Worm (Caenorhabditis elegans) whole organism, L1 larva: ENCODE data around the gene irld-47.

Experiments used
- C04F5.9 ChIP-seq: sonication (generic microtip); optimal IDR thresholded peaks from 2 replicates; lab custom pipeline; 2016; ENCODE audit warnings: missing genetic modification characterization, missing compliant biosample characterization
- F16B12.6 ChIP-seq: fragments of 150-350 bp; optimal IDR thresholded peaks from 2 replicates; lab custom pipeline; 2014; ENCODE audit warnings: missing biosample characterization, missing genetic modification characterization
- Y116A8C.19 ChIP-seq: sonication (generic microtip); optimal IDR thresholded peaks from 2 replicates; lab custom pipeline; 2016; ENCODE audit warnings: missing compliant biosample characterization, missing genetic modification characterization, borderline replicate concordance
- aly-2 ChIP-seq: fragments of 150-350 bp; optimal IDR thresholded peaks from 2 replicates; lab custom pipeline; 2014; ENCODE audit warnings: missing biosample characterization, missing genetic modification characterization
- ama-1 ChIP-seq: fragments of 150-350 bp; optimal IDR thresholded peaks from 2 replicates; lab custom pipeline; 2014
- ceh-82 ChIP-seq, 3 experiments: fragments of 150-350 bp in 1 of 3; sonication (generic microtip) in 2 of 3; optimal IDR thresholded peaks; 2 replicates each; lab custom pipeline; 2014 to 2017; ENCODE audit warnings: missing biosample characterization in 3 of 3, missing genetic modification characterization in 3 of 3
- ceh-88 ChIP-seq: fragments of 200-800 bp; sonication (Bioruptor generic); IDR thresholded peaks from 2 replicates; pipeline ENCODE4 v1.3.6; 2022; ENCODE audit warnings: missing genetic modification characterization, missing compliant biosample characterization
- ceh-90 ChIP-seq: sonication (generic microtip); optimal IDR thresholded peaks from 2 replicates; lab custom pipeline; 2016; ENCODE audit warnings: missing genetic modification characterization, missing compliant biosample characterization
- ces-1 ChIP-seq: fragments of 150-350 bp; optimal IDR thresholded peaks from 2 replicates; lab custom pipeline; 2014; ENCODE audit warnings: missing biosample characterization, missing genetic modification reagents, missing genetic modification characterization
- dpl-1 ChIP-seq, 3 experiments: fragments of 150-350 bp in 2 of 3; sonication (generic microtip) in 1 of 3; optimal IDR thresholded peaks; 2 replicates each; lab custom pipeline; 2014 to 2017; ENCODE audit warnings: missing biosample characterization in 3 of 3, missing genetic modification characterization in 3 of 3, missing genetic modification reagents in 3 of 3
- efl-1 ChIP-seq, 4 experiments: fragments of 150-350 bp; optimal IDR thresholded peaks in 3 of 4; peaks in 1 of 4; 1 replicate in 1 of 4; 2 replicates in 3 of 4; lab custom pipeline; 2014; ENCODE audit warnings: missing biosample characterization in 2 of 4, missing genetic modification characterization in 2 of 4, missing genetic modification reagents in 2 of 4
- efl-3 ChIP-seq: fragments of 200-800 bp; sonication (Bioruptor generic); optimal IDR thresholded peaks from 2 replicates; lab custom pipeline; 2018; ENCODE audit warnings: mild to moderate bottlenecking, missing genetic modification characterization, missing compliant biosample characterization
- egl-27 ChIP-seq, 2 experiments: fragments of 150-350 bp in 1 of 2; sonication (generic microtip); optimal IDR thresholded peaks; 3 replicates each; lab custom pipeline; 2017 to 2018; ENCODE audit warnings: missing biosample characterization in 2 of 2, missing genetic modification characterization in 2 of 2, missing genetic modification reagents in 2 of 2
- elt-2 ChIP-seq: sonication (generic microtip); optimal IDR thresholded peaks from 2 replicates; lab custom pipeline; 2016; ENCODE audit warnings: missing genetic modification characterization, mild to moderate bottlenecking, inconsistent platforms, missing compliant biosample characterization, missing genetic modification reagents
- ets-5 ChIP-seq: fragments of 200-800 bp; sonication (Bioruptor generic); IDR thresholded peaks from 2 replicates; pipeline ENCODE4 v1.3.6; 2022; ENCODE audit warnings: missing genetic modification characterization, missing compliant biosample characterization
- fkh-10 ChIP-seq: sonication (generic microtip); optimal IDR thresholded peaks from 2 replicates; lab custom pipeline; 2017; ENCODE audit warnings: missing biosample characterization, missing genetic modification reagents, missing genetic modification characterization
- fkh-4 ChIP-seq: sonication (generic microtip); optimal IDR thresholded peaks from 2 replicates; lab custom pipeline; 2016; ENCODE audit warnings: missing compliant biosample characterization, missing genetic modification characterization, borderline replicate concordance
- fkh-8 ChIP-seq: sonication (generic microtip); optimal IDR thresholded peaks from 2 replicates; lab custom pipeline; 2016; ENCODE audit warnings: mild to moderate bottlenecking, missing genetic modification characterization, missing compliant biosample characterization
- irx-1 ChIP-seq: sonication (generic microtip); optimal IDR thresholded peaks from 2 replicates; lab custom pipeline; 2016; ENCODE audit warnings: missing genetic modification characterization, missing compliant biosample characterization
- lin-15B ChIP-seq: fragments of 150-350 bp; sonication (generic microtip); optimal IDR thresholded peaks from 3 replicates; lab custom pipeline; 2014; ENCODE audit warnings: missing biosample characterization, missing genetic modification characterization
- lin-35 ChIP-seq, 2 experiments: fragments of 150-350 bp; optimal IDR thresholded peaks; 2 replicates each; lab custom pipeline; 2014; ENCODE audit warnings: missing biosample characterization in 2 of 2, missing genetic modification characterization in 2 of 2, missing genetic modification reagents in 2 of 2
- lir-3 ChIP-seq: sonication (generic microtip); optimal IDR thresholded peaks from 2 replicates; lab custom pipeline; 2016; ENCODE audit warnings: mild to moderate bottlenecking, missing genetic modification characterization, moderate library complexity, missing compliant biosample characterization; ENCODE audit not compliant: poor library complexity
- mab-9 ChIP-seq: fragments of 200-800 bp; sonication (Bioruptor generic); IDR thresholded peaks from 2 replicates; pipeline ENCODE4 v1.3.6; 2022; ENCODE audit warnings: missing genetic modification reagents, missing genetic modification characterization, missing compliant biosample characterization
- mef-2 ChIP-seq: fragments of 150-350 bp; optimal IDR thresholded peaks from 2 replicates; lab custom pipeline; 2014; ENCODE audit warnings: missing biosample characterization, missing genetic modification characterization
- nhr-12 ChIP-seq: sonication (generic microtip); optimal IDR thresholded peaks from 2 replicates; lab custom pipeline; 2017; ENCODE audit warnings: missing biosample characterization, missing genetic modification characterization
- nhr-20 ChIP-seq: sonication (generic microtip); optimal IDR thresholded peaks from 2 replicates; lab custom pipeline; 2016; ENCODE audit warnings: mild to moderate bottlenecking, missing genetic modification characterization, missing compliant biosample characterization
- nhr-237 ChIP-seq: fragments of 150-350 bp; optimal IDR thresholded peaks from 2 replicates; lab custom pipeline; 2014; ENCODE audit warnings: missing biosample characterization, missing genetic modification characterization
- nhr-28 ChIP-seq: fragments of 150-350 bp; optimal IDR thresholded peaks from 2 replicates; lab custom pipeline; 2014; ENCODE audit warnings: missing biosample characterization, missing genetic modification characterization
- nhr-47 ChIP-seq: sonication (generic microtip); optimal IDR thresholded peaks from 2 replicates; lab custom pipeline; 2016; ENCODE audit warnings: mild to moderate bottlenecking, missing genetic modification characterization, moderate library complexity, missing compliant biosample characterization
- nhr-71 ChIP-seq: sonication (generic microtip); optimal IDR thresholded peaks from 2 replicates; lab custom pipeline; 2016; ENCODE audit warnings: mild to moderate bottlenecking, missing genetic modification characterization, moderate library complexity, missing compliant biosample characterization
- nhr-76 ChIP-seq: sonication (generic microtip); optimal IDR thresholded peaks from 2 replicates; lab custom pipeline; 2017; ENCODE audit warnings: missing biosample characterization, missing genetic modification characterization
- nhr-84 ChIP-seq: sonication (generic microtip); optimal IDR thresholded peaks from 2 replicates; lab custom pipeline; 2017; ENCODE audit warnings: missing biosample characterization, missing genetic modification characterization
- nhr-85 ChIP-seq: sonication (generic microtip); peaks from one replicate; lab custom pipeline; 2016; ENCODE audit warnings: missing genetic modification characterization, inconsistent platforms, missing compliant biosample characterization
- pag-3 ChIP-seq: sonication (generic microtip); optimal IDR thresholded peaks from 2 replicates; lab custom pipeline; 2017; ENCODE audit warnings: missing genetic modification characterization, mild to moderate bottlenecking, missing compliant biosample characterization, antibody characterized with exemption, borderline replicate concordance; ENCODE audit not compliant: insufficient read depth
- pax-3 ChIP-seq: fragments of 200-800 bp; sonication (Bioruptor generic); optimal IDR thresholded peaks from 2 replicates; lab custom pipeline; 2018; ENCODE audit warnings: mild to moderate bottlenecking, missing genetic modification characterization, moderate library complexity, missing compliant biosample characterization
- pqm-1 ChIP-seq: sonication (generic microtip); optimal IDR thresholded peaks from 3 replicates; lab custom pipeline; 2017; ENCODE audit warnings: missing biosample characterization, missing genetic modification characterization
- rnt-1 ChIP-seq: sonication (generic microtip); optimal IDR thresholded peaks from 2 replicates; lab custom pipeline; 2016; ENCODE audit warnings: mild to moderate bottlenecking, missing genetic modification characterization, moderate library complexity, missing compliant biosample characterization
- skn-1 ChIP-seq: fragments of 150-350 bp; optimal IDR thresholded peaks from 2 replicates; lab custom pipeline; 2014; ENCODE audit warnings: missing biosample characterization, missing genetic modification characterization
- snu-23 ChIP-seq: sonication (generic microtip); optimal IDR thresholded peaks from 2 replicates; lab custom pipeline; 2016; ENCODE audit warnings: missing genetic modification characterization, missing compliant biosample characterization
- sox-4 ChIP-seq: sonication (generic microtip); optimal IDR thresholded peaks from 2 replicates; lab custom pipeline; 2016; ENCODE audit warnings: missing genetic modification characterization, missing compliant biosample characterization
- sptf-1 ChIP-seq: fragments of 150-350 bp; optimal IDR thresholded peaks from 2 replicates; lab custom pipeline; 2014; ENCODE audit warnings: missing biosample characterization, missing genetic modification characterization
- sup-37 ChIP-seq: fragments of 200-800 bp; sonication (Bioruptor generic); optimal IDR thresholded peaks from 2 replicates; lab custom pipeline; 2018; ENCODE audit warnings: mild to moderate bottlenecking, missing genetic modification characterization, missing compliant biosample characterization
- tbx-2 ChIP-seq: sonication (generic microtip); optimal IDR thresholded peaks from 2 replicates; lab custom pipeline; 2016; ENCODE audit warnings: missing genetic modification characterization, missing compliant biosample characterization
- unc-130 ChIP-seq: fragments of 150-350 bp; optimal IDR thresholded peaks from 2 replicates; lab custom pipeline; 2017; ENCODE audit warnings: missing biosample characterization, missing genetic modification characterization, inconsistent platforms
- unc-30 ChIP-seq: sonication (generic microtip); optimal IDR thresholded peaks from 2 replicates; lab custom pipeline; 2017; ENCODE audit warnings: missing biosample characterization, missing genetic modification characterization
- unc-62 ChIP-seq: fragments of 150-350 bp; optimal IDR thresholded peaks from 2 replicates; lab custom pipeline; 2014; ENCODE audit warnings: missing biosample characterization, missing genetic modification reagents, missing genetic modification characterization
- unc-98 ChIP-seq: fragments of 200-800 bp; sonication (Bioruptor generic); IDR thresholded peaks from 2 replicates; pipeline ENCODE4 v1.3.6; 2022; ENCODE audit warnings: missing genetic modification characterization, missing compliant biosample characterization
- xbp-1 ChIP-seq: sonication (generic microtip); optimal IDR thresholded peaks from 2 replicates; lab custom pipeline; 2016; ENCODE audit warnings: missing genetic modification characterization, missing compliant biosample characterization
- zag-1 ChIP-seq: fragments of 150-350 bp; optimal IDR thresholded peaks from 2 replicates; lab custom pipeline; 2014; ENCODE audit warnings: missing biosample characterization, missing genetic modification characterization
- zip-4 ChIP-seq: fragments of 200-800 bp; sonication (Bioruptor generic); optimal IDR thresholded peaks from 2 replicates; lab custom pipeline; 2018; ENCODE audit warnings: mild to moderate bottlenecking, missing genetic modification characterization, moderate library complexity, missing compliant biosample characterization
- ztf-11 ChIP-seq, 2 experiments: sonication (generic microtip); optimal IDR thresholded peaks; 2 replicates each; lab custom pipeline; 2016 to 2017; ENCODE audit warnings: missing genetic modification characterization in 2 of 2, missing biosample characterization in 1 of 2, missing compliant biosample characterization in 1 of 2
- ztf-4 ChIP-seq: fragments of 150-350 bp; optimal IDR thresholded peaks from 2 replicates; lab custom pipeline; 2014; ENCODE audit warnings: missing biosample characterization, missing genetic modification characterization

irld-47 gene

ce11 chrII:7836613-7837226 is 14.4 kb upstream of the irld-47 start:
- TF ChIP-seq ztf-4 (tag; lab: Kevin White, UChicago) (peak; percentile 55), zip-4 (no peak), nhr-47 (peak; percentile 47), unc-98 (GFP tag; lab: Robert Waterston, UW) (peak; percentile 60), pax-3 (tag; lab: Kevin White, UChicago) (no peak), lir-3 (tag; lab: Kevin White, UChicago) (peak; percentile 49), nhr-85 (tag; lab: Kevin White, UChicago) (peak; percentile 36), aly-2 (no peak), fkh-10 (GFP tag; lab: Kevin White, UChicago) (no peak), elt-2 (tag; lab: Kevin White, UChicago) (no peak), zag-1 (tag; lab: Kevin White, UChicago) (no peak), nhr-12 (tag; lab: Kevin White, UChicago) (no peak), skn-1 (no peak), lin-15B (tag; lab: Kevin White, UChicago) (no peak), ceh-88 (no peak), nhr-71 (tag; lab: Kevin White, UChicago) (peak; percentile 94), rnt-1 (tag; lab: Kevin White, UChicago) (peak; percentile 89), egl-27 (tag; optimal IDR thresholded peaks at IDR 0.05; lab: Kevin White, UChicago) (no peak), Y116A8C.19 (no peak), snu-23 (GFP tag; lab: Kevin White, UChicago) (peak; percentile 63), efl-3 (no peak), unc-130 (tag; lab: Kevin White, UChicago) (peak; percentile 69), ztf-11 (tag; optimal IDR thresholded peaks at IDR 0.05; lab: Kevin White, UChicago) (no peak), efl-1 (optimal IDR thresholded peaks at IDR 0.05; lab: Kevin White, UChicago) (peak in 1 of 2 experiments; percentile 19), efl-1 (GFP tag; optimal IDR thresholded peaks at IDR 0.05 in 1 of 2; lab: Kevin White, UChicago) (no peak), ceh-90 (tag; lab: Kevin White, UChicago) (no peak), sup-37 (GFP tag; lab: Kevin White, UChicago) (peak; percentile 30), nhr-20 (tag; lab: Kevin White, UChicago) (peak; percentile 84), lin-35 (GFP tag; optimal IDR thresholded peaks at IDR 0.05; lab: Kevin White, UChicago) (no peak), sox-4 (tag; lab: Kevin White, UChicago) (no peak), unc-30 (tag; lab: Kevin White, UChicago) (no peak), nhr-237 (no peak), pag-3 (tag; lab: Kevin White, UChicago) (no peak), C04F5.9 (tag; lab: Kevin White, UChicago) (peak; percentile 28), irx-1 (tag; lab: Kevin White, UChicago) (peak; percentile 14), mef-2 (tag; lab: Kevin White, UChicago) (no peak), dpl-1 (GFP tag; optimal IDR thresholded peaks at IDR 0.05; lab: Kevin White, UChicago) (peak in 1 of 3 experiments; percentile 13), nhr-76 (tag; lab: Kevin White, UChicago) (no peak), F16B12.6 (tag; lab: Kevin White, UChicago) (no peak), ces-1 (GFP tag; lab: Kevin White, UChicago) (no peak), pqm-1 (tag; lab: Kevin White, UChicago) (no peak), ama-1 (lab: Kevin White, UChicago) (no peak), xbp-1 (peak; percentile 11), fkh-8 (tag; lab: Kevin White, UChicago) (no peak), fkh-4 (tag; lab: Kevin White, UChicago) (no peak), mab-9 (GFP tag; lab: Robert Waterston, UW) (no peak), ets-5 (GFP tag; lab: Robert Waterston, UW) (no peak), unc-62 (GFP tag; lab: Kevin White, UChicago) (no peak), sptf-1 (no peak), nhr-84 (tag; lab: Kevin White, UChicago) (no peak), tbx-2 (peak; percentile 71), nhr-28 (tag; lab: Kevin White, UChicago) (no peak), ceh-82 (tag; optimal IDR thresholded peaks at IDR 0.05; lab: Kevin White, UChicago) (no peak)
